Worm (Caenorhabditis elegans) whole organism, early embryonic: ENCODE measurements around the gene K04A8.1.

Source experiments
- B0310.2 ChIP-seq: sonication (generic microtip); optimal IDR thresholded peaks from 2 replicates; lab custom pipeline; 2016; ENCODE audit warnings: mild to moderate bottlenecking, missing genetic modification characterization, missing compliant biosample characterization
- hmg-4 ChIP-seq: fragments of 200-800 bp; sonication (Bioruptor generic); optimal IDR thresholded peaks from 2 replicates; lab custom pipeline; 2018; ENCODE audit warnings: mild to moderate bottlenecking, missing genetic modification characterization, missing compliant biosample characterization

DNA sequence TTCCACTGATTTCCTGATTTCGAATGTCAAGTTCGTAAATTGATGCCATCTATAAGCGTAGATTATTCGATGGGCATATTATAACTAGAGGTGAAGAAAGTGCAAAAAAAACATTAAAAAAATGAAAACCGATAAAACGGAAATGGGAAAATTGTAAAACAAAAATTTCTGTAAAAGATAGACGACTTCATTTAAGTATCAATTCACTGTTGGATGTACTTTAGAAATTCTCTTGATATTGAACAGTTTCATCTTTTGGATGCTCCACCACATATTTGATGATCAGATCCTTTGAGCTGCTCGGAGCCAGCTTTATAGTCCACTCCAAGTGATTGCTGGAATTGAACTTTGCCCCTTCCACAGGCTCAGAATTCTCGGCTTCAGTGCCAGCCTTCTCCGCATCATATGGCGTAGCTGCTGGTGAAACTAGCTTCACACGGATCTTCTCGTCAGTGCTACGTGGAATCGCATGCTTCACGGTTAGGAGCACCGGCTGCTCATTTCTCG lies 36.5 kb downstream of the K04A8.1 start, which contains the start of gene ZK1055.6:
- TF ChIP-seq hmg-4 (no peak), B0310.2 (tag; lab: Kevin White, UChicago) (no peak)
